Worm (Caenorhabditis elegans): ENCODE results near the gene tsp-20.

The tsp-20 gene

ce11 chrX:12021446-12021845, 12.4 kb downstream of the tsp-20 start:
- no peak for TF ChIP-seq daf-12 (tag; optimal IDR thresholded peaks at IDR 0.05)
- no peak for TF ChIP-seq mdl-1 (tag; optimal IDR thresholded peaks at IDR 0.05)
- TF ChIP-seq fkh-2 (tag; optimal IDR thresholded peaks at IDR 0.05), result no peak
- no peak for TF ChIP-seq hmg-11 (tag; optimal IDR thresholded peaks at IDR 0.05)
- no peak for TF ChIP-seq nhr-25 (tag; optimal IDR thresholded peaks at IDR 0.05)
- no peak for TF ChIP-seq nhr-67 (tag; optimal IDR thresholded peaks at IDR 0.05)
- no peak for TF ChIP-seq elt-2 (tag; optimal IDR thresholded peaks at IDR 0.05)
- TF ChIP-seq nhr-237 (tag; optimal IDR thresholded peaks at IDR 0.05), result no peak
- TF ChIP-seq ZK546.5 (tag; optimal IDR thresholded peaks at IDR 0.05), result no peak
- no peak for TF ChIP-seq tbx-2 (tag; optimal IDR thresholded peaks at IDR 0.05)
- no peak for TF ChIP-seq ceh-28 (tag; optimal IDR thresholded peaks at IDR 0.05)
- no peak for TF ChIP-seq R02D3.7 (tag; optimal IDR thresholded peaks at IDR 0.05)
- no peak for TF ChIP-seq pha-4 (tag; optimal IDR thresholded peaks at IDR 0.05)
- no peak for TF ChIP-seq nhr-76 (tag; optimal IDR thresholded peaks at IDR 0.05)
- no peak for TF ChIP-seq nhr-23 (tag; optimal IDR thresholded peaks at IDR 0.05)
- no peak for TF ChIP-seq nhr-77 (tag; optimal IDR thresholded peaks at IDR 0.05)
- TF ChIP-seq pqm-1 (tag; optimal IDR thresholded peaks at IDR 0.05), result no peak
- no peak for TF ChIP-seq egl-27 (tag; optimal IDR thresholded peaks at IDR 0.05)
- TF ChIP-seq ceh-82 (tag; optimal IDR thresholded peaks at IDR 0.05), result no peak

DNA sequence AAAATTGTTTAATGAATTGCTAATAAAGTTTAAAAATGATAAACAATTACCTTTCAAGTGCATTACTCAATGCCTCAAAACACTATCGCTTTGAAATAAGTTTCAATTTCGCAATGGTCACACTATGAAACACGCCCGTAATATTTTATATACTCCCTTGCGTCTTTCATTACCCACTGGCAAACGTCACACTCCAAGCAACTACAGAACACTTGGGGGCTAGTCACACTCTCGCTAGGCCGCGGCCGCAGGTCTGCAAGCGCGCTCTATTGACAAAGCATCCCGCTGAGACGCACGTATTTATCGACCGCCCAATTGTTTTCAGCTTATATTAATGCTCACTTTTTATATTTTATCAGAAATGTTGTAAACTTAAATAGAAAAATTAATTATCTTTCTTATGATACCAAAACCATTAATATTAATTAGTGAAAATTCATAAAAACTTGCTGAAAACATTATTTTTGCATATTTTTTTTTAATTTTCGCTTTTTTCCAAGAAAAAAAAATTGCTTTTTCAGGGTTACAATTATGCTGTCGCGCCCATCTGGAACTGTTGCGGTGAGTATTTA, 15.8 kb downstream of the tsp-20 start, which contains the start of the genes nmat-1 and ucr-2.1:
TSS of gene nmat-1 (minus strand) at position 136 of the 572 bp plus-strand sequence.
TSS of gene ucr-2.1 (plus strand) at position 522 of the 572 bp plus-strand sequence.
- TF ChIP-seq aly-2 (tag; optimal IDR thresholded peaks at IDR 0.05) (no peak), pqm-1 (tag; optimal IDR thresholded peaks at IDR 0.05) (peak; percentile 68), nhr-25 (tag; optimal IDR thresholded peaks at IDR 0.05) (peak; percentile 93), nhr-43 (tag; optimal IDR thresholded peaks at IDR 0.05; ENCODE audit: poor library complexity, severe bottlenecking) (peak; percentile 69), lin-15B (tag; optimal IDR thresholded peaks at IDR 0.05) (peak; percentile 83), zag-1 (tag; optimal IDR thresholded peaks at IDR 0.05) (no peak), pha-4 (tag; optimal IDR thresholded peaks at IDR 0.05) (peak; percentile 92), nhr-23 (tag; optimal IDR thresholded peaks at IDR 0.05) (peak; percentile 73), ceh-28 (tag; optimal IDR thresholded peaks at IDR 0.05) (peak; percentile 41), hmg-11 (tag; optimal IDR thresholded peaks at IDR 0.05) (peak; percentile 90), egl-5 (tag; optimal IDR thresholded peaks at IDR 0.05) (peak; percentile 85), daf-12 (tag; optimal IDR thresholded peaks at IDR 0.05) (no peak), elt-2 (tag; optimal IDR thresholded peaks at IDR 0.05) (peak; percentile 83), snpc-4 (tag; optimal IDR thresholded peaks at IDR 0.05) (peak; percentile 82), elt-1 (tag; optimal IDR thresholded peaks at IDR 0.05) (no peak), tbx-2 (tag; optimal IDR thresholded peaks at IDR 0.05) (peak; percentile 41), jun-1 (tag; optimal IDR thresholded peaks at IDR 0.05) (peak; percentile 42), fkh-10 (GFP tag; optimal IDR thresholded peaks at IDR 0.05) (peak; percentile 6), unc-39 (tag; optimal IDR thresholded peaks at IDR 0.05) (no peak), lin-39 (tag; optimal IDR thresholded peaks at IDR 0.05) (peak; percentile 83), nfya-1 (tag; optimal IDR thresholded peaks at IDR 0.05; ENCODE audit: insufficient read depth) (peak; percentile 71), skn-1 (tag; optimal IDR thresholded peaks at IDR 0.05) (peak; percentile 44)

ce11 chrX:12007905-12008466, 25.9 kb downstream of the tsp-20 start:
- TF ChIP-seq pqm-1 (tag; optimal IDR thresholded peaks at IDR 0.05) (no peak), ceh-82 (tag; optimal IDR thresholded peaks at IDR 0.05) (no peak), nhr-25 (tag; optimal IDR thresholded peaks at IDR 0.05) (peak; percentile 29), skn-1 (tag; optimal IDR thresholded peaks at IDR 0.05) (no peak)

- TF ChIP-seq ceh-82 (tag; optimal IDR thresholded peaks at IDR 0.05), result no peak
- TF ChIP-seq elt-2 (tag; optimal IDR thresholded peaks at IDR 0.05), result peak; percentile 8
- TF ChIP-seq unc-62 (GFP tag; optimal IDR thresholded peaks at IDR 0.05), result no peak
- TF ChIP-seq ceh-9 (tag; optimal IDR thresholded peaks at IDR 0.05), result no peak
Observed at ce11 chrX:12006470-12006869, 27.4 kb downstream of the tsp-20 start.
